Worm (Caenorhabditis elegans): Measurements from ENCODE around the gene nhr-66.

DNA sequence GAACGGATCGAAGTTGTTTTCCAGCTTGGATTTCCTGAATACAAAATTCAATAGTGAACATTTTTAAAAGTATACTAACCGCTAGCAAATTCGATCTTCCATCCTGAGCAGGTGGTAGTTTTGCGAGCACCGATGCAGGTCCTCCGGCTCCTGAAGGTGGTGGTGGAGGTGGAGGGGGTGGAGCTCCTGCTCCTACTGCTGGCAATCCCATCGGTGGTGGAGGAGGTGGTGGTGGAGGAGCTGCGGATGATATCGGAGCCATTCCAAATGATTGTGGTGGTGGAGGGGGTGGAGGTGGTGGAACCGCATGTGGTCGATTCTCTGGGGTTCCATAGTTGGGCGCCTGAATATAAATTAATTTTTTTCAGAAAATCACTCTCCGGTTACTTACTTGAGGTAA is 46.7 kb downstream of the nhr-66 start:
- TF ChIP-seq ztf-23 (GFP tag; IDR thresholded peaks at IDR 0.05) (no peak; the same call in 1 of the 2 replicates), flt-1 (GFP tag; IDR thresholded peaks at IDR 0.05) (no peak), tab-1 (GFP tag; IDR thresholded peaks at IDR 0.05) (no peak)

Measured in whole organism, midembryonic.